Worm (Caenorhabditis elegans) whole organism, late embryonic: ENCODE results near the gene clec-250.

Source experiments
- T23F11.4 ChIP-seq: fragments of 200-800 bp; sonication (Bioruptor generic); optimal IDR thresholded peaks from 2 replicates; lab custom pipeline; 2018; ENCODE audit warnings: mild to moderate bottlenecking, missing genetic modification characterization, missing compliant biosample characterization
- ceh-14 ChIP-seq: sonication (generic microtip); optimal IDR thresholded peaks from 2 replicates; lab custom pipeline; 2016; ENCODE audit warnings: missing genotype, missing genetic modification characterization, missing compliant biosample characterization
- ceh-30 ChIP-seq: fragments of 150-350 bp; optimal IDR thresholded peaks from 2 replicates; lab custom pipeline; 2014; ENCODE audit warnings: missing biosample characterization, missing genetic modification characterization
- ceh-31 ChIP-seq: sonication (generic microtip); optimal IDR thresholded peaks from 2 replicates; lab custom pipeline; 2016; ENCODE audit warnings: missing genetic modification characterization, missing compliant biosample characterization
- ceh-48 ChIP-seq: sonication (generic microtip); optimal IDR thresholded peaks from 2 replicates; lab custom pipeline; 2016; ENCODE audit warnings: missing genetic modification characterization, inconsistent platforms, missing compliant biosample characterization
- che-1 ChIP-seq: sonication (generic microtip); optimal IDR thresholded peaks from 2 replicates; lab custom pipeline; 2016; ENCODE audit warnings: mild to moderate bottlenecking, missing genetic modification characterization, missing compliant biosample characterization
- hlh-13 ChIP-seq: fragments of 200-800 bp; sonication (Bioruptor generic); optimal IDR thresholded peaks from 2 replicates; lab custom pipeline; 2018; ENCODE audit warnings: mild to moderate bottlenecking, missing genetic modification characterization, missing compliant biosample characterization
- hlh-15 ChIP-seq: sonication (generic microtip); optimal IDR thresholded peaks from 2 replicates; lab custom pipeline; 2016; ENCODE audit warnings: missing genetic modification characterization, missing compliant biosample characterization
- nfya-1 ChIP-seq: sonication (generic microtip); optimal IDR thresholded peaks from 2 replicates; lab custom pipeline; 2017; ENCODE audit warnings: missing genetic modification characterization, mild to moderate bottlenecking, missing compliant biosample characterization, antibody characterized with exemption, moderate library complexity

clec-250 gene

DNA sequence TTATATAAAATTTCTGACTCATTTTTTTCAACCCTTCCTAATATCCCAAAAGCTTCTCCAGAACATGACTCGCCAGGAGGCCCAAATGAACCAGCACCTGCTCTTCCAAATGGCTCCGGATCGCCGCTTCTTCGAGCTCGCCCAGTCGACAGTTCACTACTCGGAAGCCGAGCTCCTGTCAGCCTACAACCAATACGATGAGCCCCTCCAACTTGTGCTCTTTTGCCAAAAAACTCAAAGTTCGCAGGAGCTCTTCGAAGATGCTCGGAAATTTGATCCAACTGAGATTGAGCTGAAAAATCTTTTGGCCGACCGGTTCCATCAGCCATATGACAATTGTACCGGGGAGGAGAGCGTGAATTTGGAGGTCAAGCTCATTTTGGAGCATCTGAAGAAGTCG lies 46.5 kb downstream of the clec-250 start:
- no peak for TF ChIP-seq ceh-14 (tag; lab: Kevin White, UChicago)
- TF ChIP-seq ceh-31 (tag; lab: Kevin White, UChicago) = no peak
- TF ChIP-seq hlh-13 (GFP tag; lab: Kevin White, UChicago) = no peak
- TF ChIP-seq T23F11.4 (GFP tag; lab: Kevin White, UChicago) = no peak
- TF ChIP-seq che-1 (tag; lab: Kevin White, UChicago) = no peak

DNA sequence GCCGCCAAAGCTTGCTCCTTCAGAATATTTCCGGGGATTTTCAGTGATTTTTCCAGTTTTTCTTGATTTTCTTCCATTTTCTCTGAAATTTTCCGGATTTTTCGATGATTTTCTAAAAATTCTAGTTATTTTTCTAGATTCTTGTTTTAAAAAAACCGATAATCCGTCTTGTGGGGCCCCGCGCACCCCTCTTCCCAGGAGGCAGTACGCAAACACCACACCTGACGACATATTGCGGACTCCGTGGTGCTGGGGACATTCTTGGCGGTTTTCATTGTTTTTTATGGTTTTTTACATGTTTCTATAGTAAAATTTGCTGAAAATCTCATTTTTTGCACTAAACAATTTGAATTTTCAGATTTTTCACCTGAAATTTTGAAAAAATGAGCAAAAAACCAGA lies 52.3 kb downstream of the clec-250 start, which contains the start of the genes ubc-19 and Y69H2.7:
Gene ubc-19, minus strand, starts transcription at position 82 of the 400 bp plus-strand sequence.
Gene Y69H2.7, plus strand, starts transcription at position 309 of the 400 bp plus-strand sequence.
- TF ChIP-seq nfya-1 (peak; percentile 25), hlh-15 (tag; lab: Kevin White, UChicago) (no peak), ceh-30 (peak; percentile 8), ceh-48 (tag; lab: Kevin White, UChicago) (peak; percentile 23)
